Worm (Caenorhabditis elegans) whole organism, midembryonic: ENCODE measurements around the gene B0222.5.

Experiments
- T22C8.4 ChIP-seq: fragments of 200-800 bp; sonication (Bioruptor generic); IDR thresholded peaks from 2 replicates; pipeline ENCODE4 v1.3.6; 2022; ENCODE audit warnings: missing genetic modification characterization, missing compliant biosample characterization
- cog-1 ChIP-seq: sonication (generic microtip); optimal IDR thresholded peaks from 2 replicates; lab custom pipeline; 2016; ENCODE audit warnings: missing genetic modification characterization, missing compliant biosample characterization
- flt-1 ChIP-seq: fragments of 200-800 bp; sonication (Bioruptor generic); IDR thresholded peaks from 2 replicates; pipeline ENCODE4 v1.3.6; 2022; ENCODE audit warnings: missing genetic modification characterization, missing compliant biosample characterization
- klf-2 ChIP-seq: fragments of 200-800 bp; sonication (Bioruptor generic); conservative IDR thresholded peaks from 2 replicates; pipeline ENCODE4 v1.3.6; 2022; ENCODE audit warnings: missing genetic modification reagents, missing genetic modification characterization, missing compliant biosample characterization
- med-1 ChIP-seq: sonication (generic microtip); optimal IDR thresholded peaks from 2 replicates; lab custom pipeline; 2017; ENCODE audit warnings: missing genetic modification characterization, mild to moderate bottlenecking, missing compliant biosample characterization, antibody characterized with exemption, missing genetic modification reagents; ENCODE audit not compliant: insufficient read depth
- ref-1 ChIP-seq: fragments of 200-800 bp; sonication (Bioruptor generic); conservative IDR thresholded peaks from 2 replicates; pipeline ENCODE4 v1.3.6; 2022; ENCODE audit warnings: missing genetic modification reagents, missing genetic modification characterization, missing compliant biosample characterization
- tab-1 ChIP-seq: fragments of 200-800 bp; sonication (Bioruptor generic); IDR thresholded peaks from 2 replicates; pipeline ENCODE4 v1.3.6; 2022; ENCODE audit warnings: missing genetic modification characterization, missing compliant biosample characterization
- ztf-29 ChIP-seq: fragments of 200-800 bp; sonication (Bioruptor generic); IDR thresholded peaks from 2 replicates; pipeline ENCODE4 v1.3.6; 2022; ENCODE audit warnings: missing genetic modification reagents, missing genetic modification characterization, missing compliant biosample characterization

DNA sequence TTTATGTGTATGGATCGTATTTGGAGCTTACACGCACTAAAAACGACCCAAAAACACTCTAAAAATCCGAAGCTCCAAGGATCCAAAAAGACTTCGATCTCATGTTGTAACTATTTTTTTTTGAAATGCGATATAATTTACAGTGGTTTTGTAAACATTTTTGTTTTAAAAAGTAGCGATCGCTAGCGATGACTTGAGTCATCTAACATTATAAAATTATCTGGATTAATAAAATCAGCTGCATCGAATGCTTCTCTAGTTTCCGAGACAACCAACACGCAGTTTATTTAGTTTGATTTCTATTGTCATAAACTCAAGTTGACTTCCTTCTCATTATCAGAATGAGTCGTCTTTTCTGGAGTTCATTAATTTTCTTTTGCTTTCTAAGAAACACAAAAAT, 22.6 kb downstream of the B0222.5 start, which contains the start of gene F21C10.1:
- no peak for TF ChIP-seq cog-1
- no peak for TF ChIP-seq klf-2
- TF ChIP-seq tab-1 (GFP tag; lab: Robert Waterston, UW), result no peak
- TF ChIP-seq flt-1, result no peak
- TF ChIP-seq ztf-29 (GFP tag; lab: Robert Waterston, UW), result no peak
- no peak for TF ChIP-seq T22C8.4 (GFP tag; lab: Robert Waterston, UW)
- TF ChIP-seq med-1 (GFP tag; lab: Kevin White, UChicago), result no peak
- no peak for TF ChIP-seq ref-1
